Worm (Caenorhabditis elegans): ENCODE data around the gene leo-1.

- TF ChIP-seq aly-2 (tag; optimal IDR thresholded peaks at IDR 0.05) = no peak
- TF ChIP-seq nhr-237 (tag; optimal IDR thresholded peaks at IDR 0.05) = no peak
- TF ChIP-seq nhr-10 (tag; optimal IDR thresholded peaks at IDR 0.05) = no peak
- TF ChIP-seq elt-1 (tag; optimal IDR thresholded peaks at IDR 0.05) = no peak
- TF ChIP-seq Y55F3AM.14 (GFP tag; optimal IDR thresholded peaks at IDR 0.05) = no peak
- no peak for TF ChIP-seq nhr-6 (tag; optimal IDR thresholded peaks at IDR 0.05)
- TF ChIP-seq ztf-11 (tag; optimal IDR thresholded peaks at IDR 0.05) = no peak
- TF ChIP-seq sma-3 (GFP tag; optimal IDR thresholded peaks at IDR 0.05) = no peak
- no peak for TF ChIP-seq alr-1 (tag; optimal IDR thresholded peaks at IDR 0.05)
- TF ChIP-seq lin-11 (tag; optimal IDR thresholded peaks at IDR 0.05) = no peak
Observed at ce11 chrIV:11344288-11344687, 15.1 kb upstream of the leo-1 start.
